Fruit fly (Drosophila melanogaster) whole organism, embryonic: ENCODE measurements around the gene CG3014.
A peak's percentile ranks its signal among the peaks of the same experiment; 100 is the strongest.

Experiments
- B-H2 ChIP-seq: fragments of 200-800 bp; sonication (Bioruptor generic); optimal IDR thresholded peaks from 2 replicates; lab custom pipeline; 2018; ENCODE audit warnings: missing biosample characterization, mild to moderate bottlenecking, missing genetic modification characterization
- Blimp-1 ChIP-seq: fragments of 200-800 bp; sonication (Bioruptor generic); optimal IDR thresholded peaks from 3 replicates; lab custom pipeline; 2018; ENCODE audit warnings: missing biosample characterization, missing genetic modification characterization, mild to moderate bottlenecking, moderate library complexity, missing genetic modification reagents
- CG10209 ChIP-seq: fragments of 200-800 bp; sonication (Bioruptor generic); optimal IDR thresholded peaks from 3 replicates; lab custom pipeline; 2017; ENCODE audit warnings: missing biosample characterization, mild to moderate bottlenecking, missing genetic modification characterization, missing genetic modification reagents
- CG11696 ChIP-seq: fragments of 200-800 bp; sonication (Bioruptor generic); IDR thresholded peaks from 2 replicates; pipeline ENCODE4 v1.3.6; 2022; ENCODE audit warnings: missing biosample characterization, missing genetic modification characterization
- CG13424 ChIP-seq: fragments of 200-800 bp; sonication (Bioruptor generic); optimal IDR thresholded peaks from 2 replicates; lab custom pipeline; 2019; ENCODE audit warnings: missing biosample characterization, mild to moderate bottlenecking, missing genetic modification characterization, moderate library complexity
- CG14441 ChIP-seq: fragments of 200-800 bp; sonication (Bioruptor generic); IDR thresholded peaks from 2 replicates; pipeline ENCODE4 v1.3.6; 2022; ENCODE audit warnings: missing biosample characterization, missing genetic modification characterization
- CG14667 ChIP-seq: fragments of 200-800 bp; sonication (Bioruptor generic); IDR thresholded peaks from 2 replicates; pipeline ENCODE4 v1.3.6; 2022; ENCODE audit warnings: missing biosample characterization, missing genetic modification characterization
- CG14860 ChIP-seq: fragments of 200-800 bp; sonication (Bioruptor generic); IDR thresholded peaks from 3 replicates; pipeline ENCODE4 v1.3.6; 2022; ENCODE audit warnings: missing biosample characterization, missing genetic modification characterization; ENCODE audit not compliant: partially characterized antibody
- CG15696 ChIP-seq: fragments of 200-800 bp; sonication (Bioruptor generic); optimal IDR thresholded peaks from 2 replicates; lab custom pipeline; 2019; ENCODE audit warnings: missing biosample characterization, mild to moderate bottlenecking, missing genetic modification characterization, moderate library complexity
- CG1602 ChIP-seq: fragments of 200-800 bp; sonication (Bioruptor generic); optimal IDR thresholded peaks from 3 replicates; lab custom pipeline; 2016; ENCODE audit warnings: missing biosample characterization, missing genetic modification characterization
- CG16863 ChIP-seq: fragments of 200-800 bp; sonication (Bioruptor generic); optimal IDR thresholded peaks from 3 replicates; lab custom pipeline; 2016; ENCODE audit warnings: missing biosample characterization, missing genetic modification characterization
- CG17328 ChIP-seq: fragments of 200-800 bp; sonication (Bioruptor generic); IDR thresholded peaks from 2 replicates; pipeline ENCODE4 v1.3.6; 2022; ENCODE audit warnings: missing biosample characterization, missing genetic modification characterization
- CG17359 ChIP-seq: fragments of 200-800 bp; sonication (Bioruptor generic); optimal IDR thresholded peaks from 3 replicates; lab custom pipeline; 2018; ENCODE audit warnings: missing biosample characterization, mild to moderate bottlenecking, missing genetic modification characterization, moderate library complexity
- CG17361 ChIP-seq: fragments of 200-800 bp; sonication (Bioruptor generic); IDR thresholded peaks from 3 replicates; pipeline ENCODE4 v1.3.6; 2022; ENCODE audit warnings: missing biosample characterization, missing genetic modification characterization
- CG1792 ChIP-seq: fragments of 200-800 bp; sonication (Bioruptor generic); optimal IDR thresholded peaks from 2 replicates; lab custom pipeline; 2016; ENCODE audit warnings: missing biosample characterization, missing genetic modification characterization
- CG18011 ChIP-seq: fragments of 200-800 bp; sonication (Bioruptor generic); optimal IDR thresholded peaks from 2 replicates; lab custom pipeline; 2017; ENCODE audit warnings: missing biosample characterization, missing genetic modification characterization, mild to moderate bottlenecking, moderate library complexity, missing genotype
- CG30403 ChIP-seq: fragments of 200-800 bp; sonication (Bioruptor generic); optimal IDR thresholded peaks from 3 replicates; lab custom pipeline; 2016; ENCODE audit warnings: missing biosample characterization, missing genetic modification characterization
- CG3726 ChIP-seq: fragments of 200-800 bp; sonication (Bioruptor generic); IDR thresholded peaks from 3 replicates; pipeline ENCODE4, ENCODE4 v1.3.6; 2022; ENCODE audit warnings: missing biosample characterization, missing genetic modification characterization
- CG8089 ChIP-seq: fragments of 200-800 bp; sonication (Bioruptor generic); optimal IDR thresholded peaks from 3 replicates; lab custom pipeline; 2016; ENCODE audit warnings: missing biosample characterization, missing genetic modification characterization
- CG8359 ChIP-seq: fragments of 200-800 bp; sonication (Bioruptor generic); optimal IDR thresholded peaks from 2 replicates; lab custom pipeline; 2017; ENCODE audit warnings: missing biosample characterization, mild to moderate bottlenecking, missing genetic modification characterization, borderline replicate concordance
- CG9437 ChIP-seq: fragments of 200-800 bp; sonication (Bioruptor generic); optimal IDR thresholded peaks from 2 replicates; lab custom pipeline; 2018; ENCODE audit warnings: missing biosample characterization, mild to moderate bottlenecking, missing genetic modification characterization
- CkIIα-i1 ChIP-seq: fragments of 200-800 bp; sonication (Bioruptor generic); IDR thresholded peaks from 2 replicates; pipeline ENCODE4 v1.3.6; 2022; ENCODE audit warnings: missing biosample characterization, missing genetic modification characterization
- D ChIP-seq, 2 experiments: fragments of 200-800 bp in 1 of 2; fragments of >200 bp in 1 of 2; sonication (Bioruptor generic) in 1 of 2; optimal IDR thresholded peaks; 2 replicates in 1 of 2; 3 replicates in 1 of 2; lab custom pipeline; 2017; ENCODE audit warnings: mild to moderate bottlenecking in 1 of 2, missing biosample characterization in 1 of 2, missing genetic modification characterization in 1 of 2, missing genetic modification reagents in 1 of 2
- Deaf1 ChIP-seq: fragments of 200-800 bp; optimal IDR thresholded peaks from 3 replicates; lab custom pipeline; 2019; ENCODE audit warnings: missing biosample characterization, mild to moderate bottlenecking, missing genetic modification characterization, moderate library complexity
- Elba2 ChIP-seq: fragments of 200-800 bp; sonication (Bioruptor generic); optimal IDR thresholded peaks from 3 replicates; lab custom pipeline; 2016; ENCODE audit warnings: missing biosample characterization, missing genetic modification characterization
- HLH3B ChIP-seq: fragments of 200-800 bp; sonication (Bioruptor generic); IDR thresholded peaks from 2 replicates; pipeline ENCODE4 v1.3.6; 2022; ENCODE audit warnings: missing biosample characterization, missing genetic modification characterization
- MTF-1 ChIP-seq: fragments of 200-800 bp; sonication (Bioruptor generic); optimal IDR thresholded peaks from 2 replicates; lab custom pipeline; 2018; ENCODE audit warnings: missing biosample characterization, mild to moderate bottlenecking, missing genetic modification characterization, borderline replicate concordance
- Meics ChIP-seq: fragments of 200-800 bp; sonication (Bioruptor generic); optimal IDR thresholded peaks from 2 replicates; lab custom pipeline; 2017; ENCODE audit warnings: missing biosample characterization, mild to moderate bottlenecking, missing genetic modification characterization
- Ptx1 ChIP-seq: fragments of 200-800 bp; sonication (Bioruptor generic); IDR thresholded peaks from 2 replicates; pipeline ENCODE4 v1.3.6; 2022; ENCODE audit warnings: missing biosample characterization, missing genetic modification characterization
- Rfx ChIP-seq: fragments of 200-800 bp; sonication (Bioruptor generic); IDR thresholded peaks from 2 replicates; pipeline ENCODE4 v1.3.6; 2022; ENCODE audit warnings: missing biosample characterization, missing genetic modification characterization
- Sox100B ChIP-seq: fragments of 200-800 bp; sonication (Bioruptor generic); optimal IDR thresholded peaks from 3 replicates; lab custom pipeline; 2018; ENCODE audit warnings: missing biosample characterization, mild to moderate bottlenecking, missing genetic modification characterization
- Usf ChIP-seq: fragments of 200-800 bp; sonication (Bioruptor generic); optimal IDR thresholded peaks from 2 replicates; lab custom pipeline; 2017; ENCODE audit warnings: missing genotype, missing biosample characterization, missing genetic modification characterization
- bowl ChIP-seq: fragments of 200-800 bp; sonication (Bioruptor generic); IDR thresholded peaks from 2 replicates; pipeline ENCODE4 v1.3.6; 2022; ENCODE audit warnings: missing biosample characterization, missing genetic modification characterization
- corto ChIP-seq: fragments of 200-800 bp; sonication (Bioruptor generic); optimal IDR thresholded peaks from 2 replicates; lab custom pipeline; 2016; ENCODE audit warnings: missing biosample characterization, mild to moderate bottlenecking, missing genetic modification characterization, moderate library complexity
- dm ChIP-seq: fragments of 200-800 bp; sonication (Bioruptor generic); optimal IDR thresholded peaks from 3 replicates; lab custom pipeline; 2016; ENCODE audit warnings: missing biosample characterization, missing genetic modification characterization
- ewg ChIP-seq: fragments of 200-800 bp; sonication (Bioruptor generic); optimal IDR thresholded peaks from 3 replicates; lab custom pipeline; 2017; ENCODE audit warnings: mild to moderate bottlenecking, missing biosample characterization, missing genetic modification reagents, missing genetic modification characterization
- fd3F ChIP-seq: fragments of 200-800 bp; sonication (Bioruptor generic); optimal IDR thresholded peaks from 2 replicates; lab custom pipeline; 2018; ENCODE audit warnings: missing biosample characterization, mild to moderate bottlenecking, missing genetic modification characterization, moderate library complexity
- grau ChIP-seq: fragments of 200-800 bp; optimal IDR thresholded peaks from 3 replicates; lab custom pipeline; 2019; ENCODE audit warnings: missing biosample characterization, mild to moderate bottlenecking, missing genetic modification characterization, moderate library complexity
- gro ChIP-seq: fragments of 200-800 bp; sonication (Bioruptor generic); optimal IDR thresholded peaks from 2 replicates; lab custom pipeline; 2016; ENCODE audit warnings: missing biosample characterization, missing genetic modification characterization
- gsb-n ChIP-seq: fragments of 200-800 bp; sonication (Bioruptor generic); optimal IDR thresholded peaks from 3 replicates; lab custom pipeline; 2018; ENCODE audit warnings: missing biosample characterization, mild to moderate bottlenecking, missing genetic modification characterization
- ind ChIP-seq: fragments of 200-800 bp; sonication (Bioruptor generic); optimal IDR thresholded peaks from 3 replicates; lab custom pipeline; 2016; ENCODE audit warnings: missing biosample characterization, missing genetic modification characterization
- lbe ChIP-seq: fragments of 200-800 bp; sonication (Bioruptor generic); optimal IDR thresholded peaks from 2 replicates; lab custom pipeline; 2016; ENCODE audit warnings: missing biosample characterization, mild to moderate bottlenecking, missing genetic modification characterization
- nmo ChIP-seq: fragments of 200-800 bp; sonication (Bioruptor generic); optimal IDR thresholded peaks from 2 replicates; lab custom pipeline; 2018; ENCODE audit warnings: missing biosample characterization, mild to moderate bottlenecking, missing genetic modification characterization, moderate library complexity
- pb ChIP-seq: fragments of 200-800 bp; sonication (Bioruptor generic); optimal IDR thresholded peaks from 3 replicates; lab custom pipeline; 2016; ENCODE audit warnings: missing biosample characterization, missing genetic modification characterization
- pnt ChIP-seq: fragments of 200-800 bp; sonication (Bioruptor generic); optimal IDR thresholded peaks from 3 replicates; lab custom pipeline; 2016; ENCODE audit warnings: missing biosample characterization, missing genetic modification characterization
- pum ChIP-seq: fragments of 200-800 bp; sonication (Bioruptor generic); optimal IDR thresholded peaks from 2 replicates; lab custom pipeline; 2016; ENCODE audit warnings: missing biosample characterization, missing genetic modification characterization
- sd ChIP-seq: fragments of 200-800 bp; sonication (Bioruptor generic); optimal IDR thresholded peaks from 3 replicates; lab custom pipeline; 2018; ENCODE audit warnings: missing biosample characterization, mild to moderate bottlenecking, missing genetic modification characterization, moderate library complexity
- seq ChIP-seq: fragments of 200-800 bp; sonication (Bioruptor generic); IDR thresholded peaks from 2 replicates; pipeline ENCODE4 v1.3.6; 2022; ENCODE audit warnings: missing biosample characterization, missing genetic modification characterization
- slbo ChIP-seq: fragments of 200-800 bp; sonication (Bioruptor generic); IDR thresholded peaks from 2 replicates; pipeline ENCODE4 v1.3.6; 2022; ENCODE audit warnings: missing biosample characterization, missing genetic modification characterization
- zf30C ChIP-seq: fragments of 200-800 bp; sonication (Bioruptor generic); optimal IDR thresholded peaks from 3 replicates; lab custom pipeline; 2018; ENCODE audit warnings: missing biosample characterization, mild to moderate bottlenecking, missing genetic modification characterization

CG3014 gene

dm6 chr3R:7821559-7821958 is 19.0 kb upstream of the CG3014 start (continued):
- TF ChIP-seq Rfx (GFP tag; lab: Robert Waterston, UW) (peak; percentile 73), Blimp-1 (no peak), grau (tag; lab: Kevin White, UChicago) (peak; percentile 33), CG3726 (GFP tag; lab: Robert Waterston, UW) (0 out of 3 replicates have a peak, but pooled peaks have one; percentile 13), CG11696 (no peak), lbe (GFP tag; lab: Kevin White, UChicago) (no peak), bowl (GFP tag; lab: Robert Waterston, UW) (no peak), gro (GFP tag; lab: Kevin White, UChicago) (peak; percentile 16), Ptx1 (GFP tag; lab: Robert Waterston, UW) (peak; percentile 45), CG17361 (GFP tag; lab: Robert Waterston, UW) (no peak), Usf (GFP tag; lab: Kevin White, UChicago) (no peak), CG14860 (no peak), dm (no peak), Sox100B (GFP tag; lab: Kevin White, UChicago) (peak; percentile 3), CG14667 (GFP tag; lab: Robert Waterston, UW) (no peak), CG18011 (GFP tag; lab: Kevin White, UChicago) (peak; percentile 26), corto (GFP tag; lab: Kevin White, UChicago) (no peak), CG14441 (GFP tag; lab: Robert Waterston, UW) (peak; percentile 31; the same call in 1 of the 2 replicates), CG9437 (GFP tag; lab: Kevin White, UChicago) (no peak), CG1792 (no peak), B-H2 (GFP tag; lab: Kevin White, UChicago) (peak; percentile 17), CG13424 (tag; lab: Kevin White, UChicago) (peak; percentile 50), pnt (GFP tag; lab: Kevin White, UChicago) (no peak), fd3F (GFP tag; lab: Kevin White, UChicago) (peak; percentile 15), Meics (GFP tag; lab: Kevin White, UChicago) (peak; percentile 71)

dm6 chr3R:7813981-7814529 is 11.5 kb upstream of the CG3014 start, which contains the start of gene CG34384:
Gene CG34384, plus strand, starts transcription at chr3R:7814361.
- TF ChIP-seq Meics (GFP tag; lab: Kevin White, UChicago), result peak; percentile 83
- TF ChIP-seq CG8359 (GFP tag; lab: Kevin White, UChicago), result peak; percentile 40
- peak; percentile 41 for TF ChIP-seq CG16863
- no peak for TF ChIP-seq D (optimal IDR thresholded peaks at IDR 0.05; lab: Kevin White, UChicago)
- peak; percentile 59 for TF ChIP-seq D (GFP tag; optimal IDR thresholded peaks at IDR 0.05; lab: Kevin White, UChicago)
- TF ChIP-seq CG30403 (GFP tag; lab: Kevin White, UChicago), result peak; percentile 75
- peak; percentile 89 for TF ChIP-seq Deaf1 (tag; lab: Kevin White, UChicago)
- TF ChIP-seq CG1602 (GFP tag; lab: Kevin White, UChicago), result peak; percentile 35
- no peak for TF ChIP-seq MTF-1
- TF ChIP-seq ind (GFP tag; lab: Kevin White, UChicago), result peak; percentile 59
- no peak for TF ChIP-seq pb
- TF ChIP-seq seq (GFP tag; lab: Robert Waterston, UW), result 0 out of 2 replicates have a peak, but pooled peaks have one; percentile 30
- peak; percentile 14 for TF ChIP-seq Elba2 (GFP tag; lab: Kevin White, UChicago)
- TF ChIP-seq CkIIα-i1 (GFP tag; lab: Robert Waterston, UW), result no peak
- TF ChIP-seq gsb-n, result no peak
- peak; percentile 46 for TF ChIP-seq CG17359 (tag; lab: Kevin White, UChicago)
- TF ChIP-seq zf30C (GFP tag; lab: Kevin White, UChicago), result no peak
- TF ChIP-seq pum, result peak; percentile 31
- TF ChIP-seq CG15696 (tag; lab: Kevin White, UChicago), result peak; percentile 72
- peak; percentile 2 for TF ChIP-seq ewg (GFP tag; lab: Kevin White, UChicago)
- peak; percentile 62 for TF ChIP-seq nmo
- TF ChIP-seq CG8089 (GFP tag; lab: Kevin White, UChicago), result peak; percentile 8
- peak; percentile 33 for TF ChIP-seq CG10209 (GFP tag; lab: Kevin White, UChicago)
- no peak for TF ChIP-seq HLH3B (GFP tag; lab: Robert Waterston, UW)
- TF ChIP-seq slbo, result peak; percentile 55
- TF ChIP-seq sd (tag; lab: Kevin White, UChicago), result no peak
- no peak for TF ChIP-seq CG17328 (GFP tag; lab: Robert Waterston, UW)
